Fruit fly (Drosophila melanogaster): Measurements from ENCODE around the gene Atac3.

Atac3 gene

dm6 chr3L:327833-328232, at the start of gene Atac3, which contains the start of gene Ptpmeg (continued):
- TF ChIP-seq Dip3 (GFP tag; optimal IDR thresholded peaks at IDR 0.05) (no peak), fu2 (GFP tag; optimal IDR thresholded peaks at IDR 0.05) (no peak), Doc3 (GFP tag; IDR thresholded peaks at IDR 0.05; ENCODE audit: partially characterized antibody) (peak; percentile 62), CG33213 (GFP tag; optimal IDR thresholded peaks at IDR 0.05) (peak; percentile 27), grau (tag; optimal IDR thresholded peaks at IDR 0.05) (peak; percentile 8), Gsc (GFP tag; IDR thresholded peaks at IDR 0.05) (no peak), wek (GFP tag; optimal IDR thresholded peaks at IDR 0.05) (no peak), NfI (GFP tag; optimal IDR thresholded peaks at IDR 0.05) (no peak), gfzf (GFP tag; optimal IDR thresholded peaks at IDR 0.05) (peak; percentile 90), Hsf (GFP tag; optimal IDR thresholded peaks at IDR 0.05) (no peak), fd96Cb (tag; optimal IDR thresholded peaks at IDR 0.05) (no peak), NFAT (GFP tag; IDR thresholded peaks at IDR 0.05) (no peak), CG13894 (tag; optimal IDR thresholded peaks at IDR 0.05) (peak; percentile 10), sc (optimal IDR thresholded peaks at IDR 0.05) (no peak), sc (GFP tag; optimal IDR thresholded peaks at IDR 0.05) (no peak), fd102C (GFP tag; optimal IDR thresholded peaks at IDR 0.05) (no peak), Drgx (GFP tag; IDR thresholded peaks at IDR 0.05) (no peak), Dp (GFP tag; optimal IDR thresholded peaks at IDR 0.05) (peak; percentile 74), sd (tag; optimal IDR thresholded peaks at IDR 0.05) (no peak), TFAM (GFP tag; optimal IDR thresholded peaks at IDR 0.05) (no peak), sim (GFP tag; IDR thresholded peaks at IDR 0.05) (no peak), ken (GFP tag; IDR thresholded peaks at IDR 0.05) (no peak), tgo (GFP tag; IDR thresholded peaks at IDR 0.05) (no peak), CG1832 (GFP tag; optimal IDR thresholded peaks at IDR 0.05) (no peak), CG12071 (GFP tag; optimal IDR thresholded peaks at IDR 0.05) (no peak), CG14860 (GFP tag; IDR thresholded peaks at IDR 0.05; ENCODE audit: partially characterized antibody) (peak; percentile 54; the same call in 2 of the 3 replicates), zfh2 (GFP tag; optimal IDR thresholded peaks at IDR 0.05) (no peak), chinmo (GFP tag; IDR thresholded peaks at IDR 0.05; ENCODE audit: partially characterized antibody) (no peak), Lim3 (GFP tag; IDR thresholded peaks at IDR 0.05) (no peak), CG32767 (GFP tag; IDR thresholded peaks at IDR 0.05) (no peak), Tbp (GFP tag; optimal IDR thresholded peaks at IDR 0.05) (no peak), Deaf1 (tag; optimal IDR thresholded peaks at IDR 0.05) (no peak), MTF-1 (GFP tag; optimal IDR thresholded peaks at IDR 0.05; ENCODE audit: borderline replicate concordance) (no peak), CG12155 (GFP tag; optimal IDR thresholded peaks at IDR 0.05) (no peak), CG11093 (GFP tag; IDR thresholded peaks at IDR 0.05) (no peak), CG10462 (GFP tag; optimal IDR thresholded peaks at IDR 0.05) (no peak), CG14710 (tag; optimal IDR thresholded peaks at IDR 0.05) (peak; percentile 52), CG15601 (tag; optimal IDR thresholded peaks at IDR 0.05) (peak; percentile 10), CG10431 (GFP tag; optimal IDR thresholded peaks at IDR 0.05) (no peak), eyg (GFP tag; optimal IDR thresholded peaks at IDR 0.05) (no peak), ranshi (GFP tag; IDR thresholded peaks at IDR 0.05) (no peak), so (GFP tag; IDR thresholded peaks at IDR 0.05) (no peak), CG3407 (GFP tag; optimal IDR thresholded peaks at IDR 0.05) (no peak), peb (GFP tag; IDR thresholded peaks at IDR 0.05) (no peak), BEAF-32 (GFP tag; optimal IDR thresholded peaks at IDR 0.05) (peak; percentile 79), C15 (GFP tag; IDR thresholded peaks at IDR 0.05) (no peak), CG17186 (GFP tag; optimal IDR thresholded peaks at IDR 0.05) (no peak), CG8924 (tag; optimal IDR thresholded peaks at IDR 0.05) (no peak), Oli (tag; optimal IDR thresholded peaks at IDR 0.05) (no peak), CG11723 (GFP tag; optimal IDR thresholded peaks at IDR 0.05) (no peak), CG10366 (GFP tag; IDR thresholded peaks at IDR 0.05) (no peak), Sox100B (GFP tag; optimal IDR thresholded peaks at IDR 0.05) (no peak)
